Worm (Caenorhabditis elegans) whole organism, L2 larva: Measurements from ENCODE around the gene K07F5.16.

ENCODE experiments used
- aly-2 ChIP-seq: fragments of 150-350 bp; optimal IDR thresholded peaks from 2 replicates; lab custom pipeline; 2014; ENCODE audit warnings: missing biosample characterization, missing genetic modification characterization
- ama-1 ChIP-seq: fragments of 150-350 bp; optimal IDR thresholded peaks from 2 replicates; lab custom pipeline; 2018; ENCODE audit warnings: inconsistent platforms
- egl-27 ChIP-seq: sonication (generic microtip); optimal IDR thresholded peaks from 3 replicates; lab custom pipeline; 2017; ENCODE audit warnings: missing biosample characterization, missing genetic modification reagents, missing genetic modification characterization
- lin-39 ChIP-seq: fragments of 150-350 bp; optimal IDR thresholded peaks from 2 replicates; lab custom pipeline; 2014; ENCODE audit warnings: missing biosample characterization, missing genetic modification reagents, missing genetic modification characterization
- nhr-11 ChIP-seq: fragments of 150-350 bp; optimal IDR thresholded peaks from 2 replicates; lab custom pipeline; 2014; ENCODE audit warnings: missing biosample characterization, missing genetic modification characterization
- nhr-237 ChIP-seq: fragments of 150-350 bp; optimal IDR thresholded peaks from 2 replicates; lab custom pipeline; 2014; ENCODE audit warnings: missing biosample characterization, missing genetic modification characterization
- snpc-4 ChIP-seq: fragments of 150-350 bp; optimal IDR thresholded peaks from 2 replicates; lab custom pipeline; 2014; ENCODE audit warnings: missing biosample characterization, missing genetic modification characterization
- unc-62 ChIP-seq: fragments of 150-350 bp; optimal IDR thresholded peaks from 2 replicates; lab custom pipeline; 2014; ENCODE audit warnings: missing biosample characterization, missing genetic modification reagents, missing genetic modification characterization

DNA sequence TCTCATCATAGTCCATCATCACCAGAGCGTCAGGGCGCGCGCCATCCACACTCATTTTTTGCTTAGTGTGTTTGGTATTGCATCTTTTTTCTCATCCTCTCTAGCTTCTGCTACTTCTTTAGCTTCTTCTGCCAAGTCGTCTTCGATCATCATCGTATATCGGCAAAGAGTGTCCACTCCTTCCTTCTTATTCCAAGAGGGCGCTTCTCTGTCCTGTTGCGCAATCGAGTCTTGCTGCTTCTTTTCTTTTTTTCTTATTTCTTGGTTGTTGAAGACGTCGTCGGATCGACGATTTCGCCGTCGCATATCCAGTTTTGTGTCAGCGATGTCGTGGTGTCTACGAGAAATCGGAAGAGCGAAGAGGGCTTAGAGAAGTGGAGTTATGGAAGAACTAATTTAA lies 49.1 kb downstream of the K07F5.16 start:
- TF ChIP-seq snpc-4 (tag; lab: Kevin White, UChicago) (no peak), ama-1 (no peak), nhr-237 (tag; lab: Kevin White, UChicago) (no peak), aly-2 (tag; lab: Kevin White, UChicago) (no peak), unc-62 (no peak), nhr-11 (tag; lab: Kevin White, UChicago) (no peak), lin-39 (no peak), egl-27 (tag; lab: Kevin White, UChicago) (no peak)
